Worm (Caenorhabditis elegans): Measurements from ENCODE around the gene nas-32.

DNA sequence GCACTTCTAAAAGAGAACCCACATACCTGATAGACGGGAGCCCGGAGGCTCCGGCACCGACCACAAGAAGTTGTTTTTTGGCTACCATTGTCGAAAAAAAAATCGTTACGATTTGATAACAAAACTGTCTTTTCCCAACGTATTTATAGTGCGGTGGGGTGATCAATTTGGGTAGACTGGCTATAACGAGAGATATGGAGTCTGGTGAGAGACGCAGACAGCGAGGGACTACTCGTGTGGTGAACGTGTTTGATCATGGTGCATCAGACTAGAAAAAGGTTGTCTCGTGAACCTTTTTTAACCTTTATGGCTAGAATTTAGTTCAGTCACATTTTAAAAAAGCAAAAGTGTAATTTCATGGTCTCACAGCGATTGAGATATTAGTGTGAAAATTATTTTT, 4.5 kb upstream of the nas-32 start, which contains the start of gene fmo-5:
- TF ChIP-seq odd-2 (tag; optimal IDR thresholded peaks at IDR 0.05) (no peak), unc-86 (tag; optimal IDR thresholded peaks at IDR 0.05) (no peak), ama-1 (optimal IDR thresholded peaks at IDR 0.05) (no peak), mec-3 (tag; optimal IDR thresholded peaks at IDR 0.05; ENCODE audit: borderline replicate concordance) (no peak)

Data from whole organism, late embryonic.